Worm (Caenorhabditis elegans): ENCODE measurements around the gene C46A5.4.

The C46A5.4 gene

ce11 chrIV:7753108-7753507 lies 4.0 kb downstream of the C46A5.4 start, which contains the start of gene col-14:
col-14 (plus strand) TSS chrIV:7753408.
- no peak for TF ChIP-seq unc-120 (tag; optimal IDR thresholded peaks at IDR 0.05; ENCODE audit: poor library complexity, severe bottlenecking)
- TF ChIP-seq elt-3 (tag; optimal IDR thresholded peaks at IDR 0.05): no peak
- TF ChIP-seq lin-13 (tag; optimal IDR thresholded peaks at IDR 0.05): no peak
- no peak for TF ChIP-seq blmp-1 (tag; optimal IDR thresholded peaks at IDR 0.05)
- no peak for TF ChIP-seq ceh-39 (tag; optimal IDR thresholded peaks at IDR 0.05)
- no peak for TF ChIP-seq ceh-83 (GFP tag; optimal IDR thresholded peaks at IDR 0.05)
- no peak for TF ChIP-seq elt-1 (tag; optimal IDR thresholded peaks at IDR 0.05; ENCODE audit: borderline replicate concordance, insufficient read depth)
- TF ChIP-seq unc-62 (GFP tag; optimal IDR thresholded peaks at IDR 0.05): no peak

DNA sequence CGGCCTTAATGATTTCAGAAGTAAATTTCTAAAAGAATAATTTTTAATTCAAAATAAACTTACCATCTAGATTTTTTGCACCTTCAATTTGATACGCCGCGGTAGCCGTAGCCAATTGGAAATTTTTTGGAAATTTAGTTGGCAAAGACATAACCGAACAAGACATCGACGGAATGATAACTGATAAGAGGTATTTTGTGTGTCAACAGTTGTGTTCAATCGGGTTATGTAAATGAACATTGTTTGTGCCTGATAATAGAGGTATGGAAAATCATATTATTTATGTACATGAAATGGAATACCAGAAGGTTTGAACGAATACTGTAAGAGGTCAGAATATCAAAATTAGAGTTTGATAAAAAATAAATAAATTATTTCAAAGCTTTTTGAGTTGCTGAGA lies 9.3 kb downstream of the C46A5.4 start, which contains the start of gene klo-1:
Gene klo-1 (minus strand): TSS at position 388 of the 400 bp plus-strand sequence.
- TF ChIP-seq flh-1 (GFP tag; optimal IDR thresholded peaks at IDR 0.05): no peak
- TF ChIP-seq elt-1 (tag; optimal IDR thresholded peaks at IDR 0.05; ENCODE audit: borderline replicate concordance, insufficient read depth): no peak
- TF ChIP-seq nhr-12 (tag; optimal IDR thresholded peaks at IDR 0.05): no peak

DNA sequence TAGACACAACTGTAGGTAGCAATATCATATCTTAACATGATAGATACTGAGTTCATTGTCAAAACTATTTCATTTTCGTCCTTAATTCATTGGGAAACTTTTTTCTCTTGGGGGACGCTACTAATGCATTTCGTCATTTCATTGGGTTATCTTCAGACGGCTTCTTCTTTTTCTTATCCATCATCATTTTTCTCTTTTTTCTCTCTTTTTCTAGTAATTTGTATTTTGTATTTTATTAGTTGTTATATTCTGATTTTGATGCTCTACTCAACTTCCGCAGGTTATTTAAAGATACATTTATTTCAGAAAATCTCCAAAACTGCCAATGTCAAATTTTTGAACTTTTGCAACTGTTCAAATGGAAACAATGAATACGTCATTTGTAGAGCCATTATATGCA lies 13.6 kb downstream of the C46A5.4 start, which contains the start of gene npr-35:
Gene npr-35 (plus strand): TSS at position 301 of the 400 bp plus-strand sequence.
- TF ChIP-seq mls-2 (tag; optimal IDR thresholded peaks at IDR 0.05): no peak
- TF ChIP-seq ces-1 (GFP tag; optimal IDR thresholded peaks at IDR 0.05): no peak
- TF ChIP-seq unc-62 (GFP tag; optimal IDR thresholded peaks at IDR 0.05): no peak

ce11 chrIV:7736616-7737015 lies 20.5 kb downstream of the C46A5.4 start:
- TF ChIP-seq unc-120 (tag; optimal IDR thresholded peaks at IDR 0.05; ENCODE audit: poor library complexity, severe bottlenecking) (no peak), ces-1 (GFP tag; optimal IDR thresholded peaks at IDR 0.05) (peak; percentile 50)

DNA sequence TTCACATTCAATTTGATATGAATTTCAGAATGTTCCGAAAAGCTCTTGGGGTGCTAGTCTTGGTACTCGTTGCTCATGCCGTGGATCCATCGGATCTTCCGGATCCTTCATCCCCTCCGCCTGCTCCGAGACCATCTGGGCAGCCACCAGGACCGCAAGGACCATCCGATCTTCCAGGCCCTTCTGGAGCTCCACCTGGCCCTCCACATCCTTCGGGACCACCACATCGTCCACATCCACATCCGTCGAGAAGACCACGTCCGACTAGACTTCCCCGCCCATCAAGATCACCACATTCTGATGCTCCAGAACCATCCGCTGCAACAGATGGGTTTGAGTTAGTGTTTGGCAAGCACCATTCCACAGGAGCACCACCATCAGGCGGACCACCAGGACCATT lies 22.5 kb downstream of the C46A5.4 start, which contains the start of gene clx-1:
Gene clx-1 (plus strand): TSS at position 30 of the 400 bp plus-strand sequence.
- no peak for TF ChIP-seq nhr-2 (tag; optimal IDR thresholded peaks at IDR 0.05)
- no peak for TF ChIP-seq hlh-1 (tag; optimal IDR thresholded peaks at IDR 0.05)
- TF ChIP-seq cnd-1 (tag; optimal IDR thresholded peaks at IDR 0.05): no peak
- TF ChIP-seq zip-8 (tag; optimal IDR thresholded peaks at IDR 0.05): no peak
- TF ChIP-seq elt-1 (tag; optimal IDR thresholded peaks at IDR 0.05; ENCODE audit: borderline replicate concordance, insufficient read depth): no peak
- no peak for TF ChIP-seq nhr-76 (tag; optimal IDR thresholded peaks at IDR 0.05)
- TF ChIP-seq mls-2 (tag; optimal IDR thresholded peaks at IDR 0.05): no peak
- no peak for TF ChIP-seq ceh-43 (GFP tag; optimal IDR thresholded peaks at IDR 0.05)
- TF ChIP-seq unc-120 (tag; optimal IDR thresholded peaks at IDR 0.05; ENCODE audit: poor library complexity, severe bottlenecking): no peak
- TF ChIP-seq nhr-12 (tag; optimal IDR thresholded peaks at IDR 0.05): no peak
- TF ChIP-seq elt-3 (tag; optimal IDR thresholded peaks at IDR 0.05): no peak
- no peak for TF ChIP-seq lsy-2 (tag; optimal IDR thresholded peaks at IDR 0.05)
- no peak for TF ChIP-seq sptf-1 (tag; optimal IDR thresholded peaks at IDR 0.05)

DNA sequence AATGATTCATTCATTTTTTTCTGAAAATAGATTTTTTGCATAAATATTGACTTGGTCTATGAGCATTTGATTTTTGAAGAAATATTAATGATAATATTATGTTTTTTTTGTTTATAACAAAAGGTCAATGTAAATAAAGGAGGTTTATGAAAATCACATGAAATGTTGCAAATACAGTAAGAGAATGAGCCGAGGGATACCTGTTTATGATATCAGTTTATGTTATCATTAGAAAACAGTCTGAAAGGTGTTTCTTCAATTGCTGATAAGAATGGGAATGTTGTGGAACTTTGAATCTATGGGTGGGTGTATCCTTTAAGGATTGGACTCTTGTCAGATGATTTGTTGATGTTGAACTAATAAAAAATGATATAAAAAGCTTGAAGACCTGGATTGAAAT lies 23.0 kb downstream of the C46A5.4 start:
- TF ChIP-seq mls-2 (tag; optimal IDR thresholded peaks at IDR 0.05): no peak
- no peak for TF ChIP-seq hlh-1 (tag; optimal IDR thresholded peaks at IDR 0.05)
- TF ChIP-seq blmp-1 (tag; optimal IDR thresholded peaks at IDR 0.05): no peak
- TF ChIP-seq mep-1 (tag; optimal IDR thresholded peaks at IDR 0.05): no peak
- TF ChIP-seq tbx-8 (GFP tag; optimal IDR thresholded peaks at IDR 0.05): no peak
- TF ChIP-seq pha-4 (tag; optimal IDR thresholded peaks at IDR 0.05): no peak

DNA sequence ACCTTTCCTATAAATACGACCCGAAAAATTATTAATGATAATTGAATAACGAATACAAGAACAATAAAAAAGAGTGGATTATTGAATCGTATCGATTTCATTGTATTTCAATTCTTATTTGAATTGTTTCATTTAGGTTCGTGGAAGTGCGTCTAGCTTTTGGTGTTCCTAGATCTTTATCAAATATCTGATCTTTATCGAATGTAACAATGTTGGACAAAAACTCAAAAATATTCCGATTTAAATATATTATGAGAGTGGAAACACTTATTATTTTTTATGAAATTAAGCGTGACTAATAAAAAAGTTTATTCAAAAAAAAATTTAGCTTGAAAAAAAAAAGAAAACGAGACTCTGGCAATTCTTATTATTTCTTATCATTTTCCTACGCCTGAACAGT lies 25.2 kb downstream of the C46A5.4 start, which contains the start of the genes C50F7.9 and C50F7.3:
Gene C50F7.9 (minus strand): TSS at position 101 of the 400 bp plus-strand sequence.
Gene C50F7.3 (plus strand): TSS at position 370 of the 400 bp plus-strand sequence.
- TF ChIP-seq bed-3 (GFP tag; optimal IDR thresholded peaks at IDR 0.05) (no peak), ceh-43 (GFP tag; optimal IDR thresholded peaks at IDR 0.05) (no peak), unc-120 (tag; optimal IDR thresholded peaks at IDR 0.05; ENCODE audit: poor library complexity, severe bottlenecking) (no peak), tbx-8 (GFP tag; optimal IDR thresholded peaks at IDR 0.05) (no peak), M03D4.4 (tag; optimal IDR thresholded peaks at IDR 0.05) (no peak), lsy-2 (tag; optimal IDR thresholded peaks at IDR 0.05) (no peak), ceh-39 (tag; optimal IDR thresholded peaks at IDR 0.05) (no peak), blmp-1 (tag; optimal IDR thresholded peaks at IDR 0.05) (no peak), elt-1 (tag; optimal IDR thresholded peaks at IDR 0.05; ENCODE audit: borderline replicate concordance, insufficient read depth) (no peak), unc-39 (tag; optimal IDR thresholded peaks at IDR 0.05) (no peak), lin-32 (GFP tag; optimal IDR thresholded peaks at IDR 0.05) (no peak), nhr-2 (tag; optimal IDR thresholded peaks at IDR 0.05) (no peak), unc-62 (GFP tag; optimal IDR thresholded peaks at IDR 0.05) (no peak), sem-2 (GFP tag; optimal IDR thresholded peaks at IDR 0.05) (no peak), elt-3 (tag; optimal IDR thresholded peaks at IDR 0.05) (no peak), nhr-28 (tag; optimal IDR thresholded peaks at IDR 0.05) (no peak), flh-1 (GFP tag; optimal IDR thresholded peaks at IDR 0.05) (no peak), mls-2 (tag; optimal IDR thresholded peaks at IDR 0.05) (no peak)

Measured in whole organism, mixed stage, embryonic.